Worm (Caenorhabditis elegans): Measurements from ENCODE around the gene glb-27.

The glb-27 gene

DNA sequence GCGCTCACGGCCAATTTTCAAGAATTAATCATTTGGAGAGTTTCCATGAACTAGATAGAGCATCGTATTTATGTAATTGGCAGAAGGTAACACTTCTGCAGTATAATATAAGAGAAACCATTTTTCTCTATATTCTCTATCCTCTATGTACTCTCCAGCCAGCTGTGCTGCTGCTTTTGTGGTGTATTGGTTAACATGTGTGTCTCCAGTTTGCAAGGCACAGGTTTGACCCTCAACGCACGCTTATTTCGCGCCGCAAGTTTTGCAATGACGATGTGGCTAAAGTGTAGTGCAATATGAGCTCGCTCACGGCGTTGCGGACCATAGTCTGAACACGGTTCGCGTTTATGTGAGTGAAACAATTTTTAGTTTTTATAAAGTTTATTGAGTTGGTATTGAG lies 9.1 kb downstream of the glb-27 start (continued):
- TF ChIP-seq madf-6 (GFP tag; IDR thresholded peaks at IDR 0.05) (no peak), tbp1 (GFP tag; optimal IDR thresholded peaks at IDR 0.05) (peak; percentile 96), ceh-27 (GFP tag; optimal IDR thresholded peaks at IDR 0.05) (peak; percentile 75), lir-1 (GFP tag; conservative IDR thresholded peaks at IDR 0.05) (0 out of 2 replicates have a peak, but pooled peaks have one; percentile 44), hmg-1.2 (GFP tag; IDR thresholded peaks at IDR 0.05) (peak; percentile 76; the same call in 1 of the 2 replicates), nhr-120 (GFP tag; IDR thresholded peaks at IDR 0.05) (0 out of 2 replicates have a peak, but pooled peaks have one; percentile 69), nhr-27 (tag; optimal IDR thresholded peaks at IDR 0.05) (peak; percentile 75), chd-7 (tag; optimal IDR thresholded peaks at IDR 0.05) (no peak), rpc-1 (optimal IDR thresholded peaks at IDR 0.05) (peak; percentile 87), rpc-1 (tag; optimal IDR thresholded peaks at IDR 0.05) (peak; percentile 91), hsf-1 (GFP tag; IDR thresholded peaks at IDR 0.05) (peak; percentile 67; the same call in 1 of the 2 replicates), snpc-3.4 (tag; optimal IDR thresholded peaks at IDR 0.05) (peak; percentile 87), cebp-2 (GFP tag; IDR thresholded peaks at IDR 0.05) (peak; percentile 98), fkh-3 (tag; optimal IDR thresholded peaks at IDR 0.05) (peak; percentile 94), egl-44 (GFP tag; IDR thresholded peaks at IDR 0.05) (peak; percentile 84), sea-2 (GFP tag; IDR thresholded peaks at IDR 0.05) (no peak), rec-8 (tag; optimal IDR thresholded peaks at IDR 0.05) (peak; percentile 48 to 93), Y67H2A.10 (GFP tag; conservative IDR thresholded peaks at IDR 0.05) (no peak), F49E8.2 (tag; optimal IDR thresholded peaks at IDR 0.05; ENCODE audit: insufficient read depth) (no peak), dpl-1 (GFP tag; optimal IDR thresholded peaks at IDR 0.05) (peak; percentile 29), lin-35 (GFP tag; optimal IDR thresholded peaks at IDR 0.05) (no peak), lsy-27 (tag; optimal IDR thresholded peaks at IDR 0.05; ENCODE audit: borderline replicate concordance, insufficient read depth) (peak; percentile 23), athp-1 (tag; optimal IDR thresholded peaks at IDR 0.05) (no peak), sptf-2 (GFP tag; optimal IDR thresholded peaks at IDR 0.05) (peak; percentile 97), B0035.1 (tag; optimal IDR thresholded peaks at IDR 0.05) (peak; percentile 51), attf-5 (GFP tag; optimal IDR thresholded peaks at IDR 0.05) (no peak), F37B4.10 (GFP tag; IDR thresholded peaks at IDR 0.05) (0 out of 2 replicates have a peak, but pooled peaks have one; percentile 73), hmg-20 (GFP tag; IDR thresholded peaks at IDR 0.05) (peak; percentile 72), xnd-1 (tag; optimal IDR thresholded peaks at IDR 0.05) (no peak), C17E4.6 (GFP tag; IDR thresholded peaks at IDR 0.05) (no peak), mes-4 (tag; optimal IDR thresholded peaks at IDR 0.05) (peak; percentile 89), zim-3 (tag; optimal IDR thresholded peaks at IDR 0.05) (no peak), him-1 (tag; optimal IDR thresholded peaks at IDR 0.05) (peak; percentile 82), snpc-1.3 (tag; optimal IDR thresholded peaks at IDR 0.05; ENCODE audit: insufficient read depth) (no peak), bed-1 (GFP tag; IDR thresholded peaks at IDR 0.05) (no peak), ztf-6 (GFP tag; IDR thresholded peaks at IDR 0.05) (0 out of 2 replicates have a peak, but pooled peaks have one; percentile 50), Y95B8A.8 (GFP tag; IDR thresholded peaks at IDR 0.05) (no peak), snpc-1.1 (tag; optimal IDR thresholded peaks at IDR 0.05; ENCODE audit: insufficient read depth) (peak; percentile 64), egl-18 (GFP tag; IDR thresholded peaks at IDR 0.05) (peak; percentile 87), Y56A3A.18 (GFP tag; IDR thresholded peaks at IDR 0.05) (peak; percentile 91), Y53F4B.3 (GFP tag; IDR thresholded peaks at IDR 0.05) (no peak), hlh-12 (tag; optimal IDR thresholded peaks at IDR 0.05) (peak; percentile 83), C06A6.2 (GFP tag; conservative IDR thresholded peaks at IDR 0.05) (peak; percentile 65), ekl-4 (GFP tag; IDR thresholded peaks at IDR 0.05) (peak; percentile 83), ceh-100 (GFP tag; IDR thresholded peaks at IDR 0.05) (peak; percentile 49; the same call in 1 of the 2 replicates), zfh-2 (GFP tag; conservative IDR thresholded peaks at IDR 0.05) (no peak), F52B5.7 (tag; optimal IDR thresholded peaks at IDR 0.05) (no peak), nfyb-1 (GFP tag; IDR thresholded peaks at IDR 0.05) (peak; percentile 92)
